Fruit fly (Drosophila melanogaster): ENCODE measurements around the gene Chc.

The Chc gene

dm6 chrX:15869843-15870242 lies 34.6 kb upstream of the Chc start, which contains the start of gene CG16952 (continued):
- TF ChIP-seq CG15011 (GFP tag; optimal IDR thresholded peaks at IDR 0.05): no peak
- no peak for TF ChIP-seq Bdp1 (GFP tag; optimal IDR thresholded peaks at IDR 0.05)
- no peak for TF ChIP-seq CG14014 (GFP tag; IDR thresholded peaks at IDR 0.05)
- TF ChIP-seq CG6689 (GFP tag; IDR thresholded peaks at IDR 0.05): no peak
- TF ChIP-seq Ravus (GFP tag; IDR thresholded peaks at IDR 0.05): no peak
- TF ChIP-seq CG6791 (GFP tag; IDR thresholded peaks at IDR 0.05; ENCODE audit: partially characterized antibody): peak; percentile 84
- no peak for TF ChIP-seq CTCF (GFP tag; optimal IDR thresholded peaks at IDR 0.05)
- TF ChIP-seq B-H1 (GFP tag; IDR thresholded peaks at IDR 0.05): no peak
- no peak for TF ChIP-seq bowl (GFP tag; IDR thresholded peaks at IDR 0.05)
- peak; percentile 93 for TF ChIP-seq tna (GFP tag; IDR thresholded peaks at IDR 0.05; ENCODE audit: partially characterized antibody)
- TF ChIP-seq CG12104 (GFP tag; optimal IDR thresholded peaks at IDR 0.05): no peak
- no peak for TF ChIP-seq CG9215 (GFP tag; IDR thresholded peaks at IDR 0.05)
- TF ChIP-seq CG4328 (GFP tag; optimal IDR thresholded peaks at IDR 0.05): no peak
- no peak for TF ChIP-seq Poxn (GFP tag; IDR thresholded peaks at IDR 0.05)
- no peak for TF ChIP-seq ind (GFP tag; optimal IDR thresholded peaks at IDR 0.05)
- peak; percentile 4 for TF ChIP-seq CG10147 (GFP tag; optimal IDR thresholded peaks at IDR 0.05)
- no peak for TF ChIP-seq Abd-B (GFP tag; optimal IDR thresholded peaks at IDR 0.05)
- no peak for TF ChIP-seq Spps (tag; optimal IDR thresholded peaks at IDR 0.05)
- TF ChIP-seq phol (tag; optimal IDR thresholded peaks at IDR 0.05): peak; percentile 51
- no peak for TF ChIP-seq CG4707 (GFP tag; optimal IDR thresholded peaks at IDR 0.05)
- no peak for TF ChIP-seq Bteb2 (GFP tag; optimal IDR thresholded peaks at IDR 0.05)
- TF ChIP-seq hbn (GFP tag; IDR thresholded peaks at IDR 0.05; ENCODE audit: partially characterized antibody): peak; percentile 83
- TF ChIP-seq Ptx1 (GFP tag; IDR thresholded peaks at IDR 0.05): no peak
- TF ChIP-seq Ets65A (GFP tag): no peak
- peak; percentile 96 for TF ChIP-seq CG2116 (GFP tag; optimal IDR thresholded peaks at IDR 0.05)
- TF ChIP-seq bbx (GFP tag; IDR thresholded peaks at IDR 0.05; ENCODE audit: partially characterized antibody): peak; percentile 70
- no peak for TF ChIP-seq crc (GFP tag; optimal IDR thresholded peaks at IDR 0.05)
- TF ChIP-seq Lhr (GFP tag; optimal IDR thresholded peaks at IDR 0.05): peak; percentile 4
- TF ChIP-seq Taf1 (GFP tag; IDR thresholded peaks at IDR 0.05): no peak
- no peak for TF ChIP-seq exex (tag; optimal IDR thresholded peaks at IDR 0.05)
- no peak for TF ChIP-seq vfl (GFP tag; optimal IDR thresholded peaks at IDR 0.05)
- TF ChIP-seq seq (GFP tag; IDR thresholded peaks at IDR 0.05): no peak
- no peak for TF ChIP-seq wek (GFP tag; optimal IDR thresholded peaks at IDR 0.05)
- no peak for TF ChIP-seq CG8765 (GFP tag; IDR thresholded peaks at IDR 0.05)
- no peak for TF ChIP-seq CG10979 (tag; optimal IDR thresholded peaks at IDR 0.05)
- no peak for TF ChIP-seq dan (GFP tag; IDR thresholded peaks at IDR 0.05)
- TF ChIP-seq fru (optimal IDR thresholded peaks at IDR 0.05): no peak
- TF ChIP-seq CG7271 (tag; optimal IDR thresholded peaks at IDR 0.05): no peak
- TF ChIP-seq dpn (GFP tag; optimal IDR thresholded peaks at IDR 0.05): no peak
- TF ChIP-seq CG10267 (tag; optimal IDR thresholded peaks at IDR 0.05): peak; percentile 47
- no peak for TF ChIP-seq Optix (GFP tag; IDR thresholded peaks at IDR 0.05)
- TF ChIP-seq gt (GFP tag; IDR thresholded peaks at IDR 0.05): no peak
- TF ChIP-seq CG16815 (GFP tag; optimal IDR thresholded peaks at IDR 0.05): no peak
- no peak for TF ChIP-seq Kr (GFP tag; optimal IDR thresholded peaks at IDR 0.05)
- TF ChIP-seq peb (GFP tag; IDR thresholded peaks at IDR 0.05): no peak
- TF ChIP-seq bab2 (GFP tag; optimal IDR thresholded peaks at IDR 0.05): no peak
- no peak for TF ChIP-seq vvl (GFP tag; IDR thresholded peaks at IDR 0.05)
- no peak for TF ChIP-seq CrebB (tag; optimal IDR thresholded peaks at IDR 0.05)
- no peak for TF ChIP-seq ewg (GFP tag; optimal IDR thresholded peaks at IDR 0.05)
- TF ChIP-seq CG17359 (tag; optimal IDR thresholded peaks at IDR 0.05): no peak
- no peak for TF ChIP-seq danr (GFP tag; IDR thresholded peaks at IDR 0.05)
- TF ChIP-seq CHES-1-like (GFP tag; optimal IDR thresholded peaks at IDR 0.05): no peak
- TF ChIP-seq CG9609 (GFP tag; optimal IDR thresholded peaks at IDR 0.05): no peak
- TF ChIP-seq Max (GFP tag; optimal IDR thresholded peaks at IDR 0.05): no peak

All from whole organism, embryonic.